Fruit fly (Drosophila melanogaster): ENCODE measurements around the gene CG11537.

CG11537 gene

dm6 chr3L:3095590-3095989, 47.7 kb downstream of the CG11537 start (continued):
- TF ChIP-seq PHDP (tag; optimal IDR thresholded peaks at IDR 0.05) (no peak), sim (GFP tag; IDR thresholded peaks at IDR 0.05) (no peak), CG13296 (GFP tag; optimal IDR thresholded peaks at IDR 0.05) (no peak), CG4707 (GFP tag; optimal IDR thresholded peaks at IDR 0.05) (no peak), CG2199 (GFP tag; IDR thresholded peaks at IDR 0.05) (0 out of 3 replicates have a peak, but pooled peaks have one; percentile 6), ewg (GFP tag; optimal IDR thresholded peaks at IDR 0.05) (no peak), ERR (GFP tag; optimal IDR thresholded peaks at IDR 0.05) (no peak), inv (GFP tag; IDR thresholded peaks at IDR 0.05; ENCODE audit: partially characterized antibody) (peak; percentile 37; the same call in 1 of the 2 replicates), zen2 (GFP tag; IDR thresholded peaks at IDR 0.05; ENCODE audit: partially characterized antibody) (peak; percentile 53; the same call in 2 of the 3 replicates), BtbVII (GFP tag; optimal IDR thresholded peaks at IDR 0.05) (no peak), ato (GFP tag; IDR thresholded peaks at IDR 0.05; ENCODE audit: partially characterized antibody) (peak; percentile 89), Dll (GFP tag; IDR thresholded peaks at IDR 0.05; ENCODE audit: partially characterized antibody) (peak; percentile 47; the same call in 3 of the 4 replicates), Fer2 (tag; optimal IDR thresholded peaks at IDR 0.05) (no peak), CG16813 (GFP tag; IDR thresholded peaks at IDR 0.05; ENCODE audit: partially characterized antibody) (peak; percentile 82), CG2889 (GFP tag; IDR thresholded peaks at IDR 0.05) (no peak), nerfin-1 (tag; optimal IDR thresholded peaks at IDR 0.05) (no peak), cas (GFP tag; IDR thresholded peaks at IDR 0.05) (no peak), cg (GFP tag; optimal IDR thresholded peaks at IDR 0.05) (no peak), CG17359 (tag; optimal IDR thresholded peaks at IDR 0.05) (no peak), Bdp1 (GFP tag; optimal IDR thresholded peaks at IDR 0.05) (peak; percentile 98), HmgZ (tag; optimal IDR thresholded peaks at IDR 0.05) (no peak), CG14860 (GFP tag; IDR thresholded peaks at IDR 0.05; ENCODE audit: partially characterized antibody) (peak; percentile 76), tgo (GFP tag; IDR thresholded peaks at IDR 0.05) (no peak), odd (GFP tag; optimal IDR thresholded peaks at IDR 0.05) (no peak), CG34224 (GFP tag; IDR thresholded peaks at IDR 0.05; ENCODE audit: partially characterized antibody) (peak; percentile 20; the same call in 1 of the 3 replicates), tup (GFP tag; optimal IDR thresholded peaks at IDR 0.05) (no peak), sr (GFP tag; IDR thresholded peaks at IDR 0.05) (peak; percentile 51; the same call in 1 of the 3 replicates), CG5245 (GFP tag; optimal IDR thresholded peaks at IDR 0.05) (no peak), CG12236 (GFP tag; optimal IDR thresholded peaks at IDR 0.05) (no peak), wek (GFP tag; optimal IDR thresholded peaks at IDR 0.05) (no peak), CG6854 (GFP tag; optimal IDR thresholded peaks at IDR 0.05) (peak; percentile 28), Dfd (GFP tag; optimal IDR thresholded peaks at IDR 0.05) (no peak), pita (GFP tag; optimal IDR thresholded peaks at IDR 0.05) (no peak), CG8388 (GFP tag; optimal IDR thresholded peaks at IDR 0.05) (no peak), mam (GFP tag; optimal IDR thresholded peaks at IDR 0.05) (no peak), unc-4 (GFP tag; IDR thresholded peaks at IDR 0.05; ENCODE audit: partially characterized antibody) (0 out of 2 replicates have a peak, but pooled peaks have one; percentile 32), HLH4C (GFP tag; IDR thresholded peaks at IDR 0.05; ENCODE audit: partially characterized antibody) (peak; percentile 63), Med (GFP tag) (peak; percentile 33), CG31224 (GFP tag; IDR thresholded peaks at IDR 0.05) (no peak), nom (GFP tag; optimal IDR thresholded peaks at IDR 0.05) (peak; percentile 11), CG9817 (tag; optimal IDR thresholded peaks at IDR 0.05) (no peak), Scr (GFP tag; IDR thresholded peaks at IDR 0.05; ENCODE audit: partially characterized antibody) (peak; percentile 62), gfzf (GFP tag; optimal IDR thresholded peaks at IDR 0.05) (no peak), slp2 (GFP tag; optimal IDR thresholded peaks at IDR 0.05) (no peak), mld (GFP tag; IDR thresholded peaks at IDR 0.05; ENCODE audit: partially characterized antibody) (peak; percentile 76), tna (GFP tag; IDR thresholded peaks at IDR 0.05; ENCODE audit: partially characterized antibody) (peak; percentile 80), vnd (GFP tag; IDR thresholded peaks at IDR 0.05; ENCODE audit: partially characterized antibody) (peak; percentile 71), CG6683 (GFP tag; optimal IDR thresholded peaks at IDR 0.05) (no peak)

All from whole organism, embryonic.